Worm (Caenorhabditis elegans): ENCODE measurements around the gene F17C11.13.

The F17C11.13 gene

DNA sequence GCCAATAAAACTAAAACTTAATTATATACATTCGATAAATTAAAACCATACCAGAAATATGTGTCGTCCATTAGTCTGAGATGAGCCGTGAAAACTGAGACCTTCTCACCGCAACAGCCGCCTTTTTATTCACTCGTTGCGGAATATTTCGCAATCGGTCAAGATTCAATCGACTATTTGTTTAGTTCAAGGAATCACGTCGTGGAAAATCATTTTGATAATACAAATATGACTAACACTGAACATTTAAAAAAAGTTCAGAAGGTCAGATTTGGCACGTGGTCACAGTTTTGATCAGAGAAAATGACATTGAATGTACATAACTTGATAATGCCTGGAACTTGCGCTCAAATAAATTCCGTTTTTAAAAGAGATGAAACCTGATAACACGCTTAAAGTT, 17.0 kb upstream of the F17C11.13 start, which contains the start of gene F17C11.11 (continued):
- no peak for TF ChIP-seq zfp-3 (GFP tag; conservative IDR thresholded peaks at IDR 0.05)
- no peak for TF ChIP-seq nhr-11 (tag; optimal IDR thresholded peaks at IDR 0.05)
- no peak for TF ChIP-seq set-16 (GFP tag; IDR thresholded peaks at IDR 0.05)
- no peak for TF ChIP-seq F26F4.8 (GFP tag; conservative IDR thresholded peaks at IDR 0.05)
- TF ChIP-seq rbr-2 (tag; optimal IDR thresholded peaks at IDR 0.05) = no peak
- peak; percentile 76 for TF ChIP-seq ztf-7 (tag; optimal IDR thresholded peaks at IDR 0.05)
- peak; percentile 35 for TF ChIP-seq mxl-3 (GFP tag; optimal IDR thresholded peaks at IDR 0.05)
- no peak for TF ChIP-seq fkh-10 (GFP tag; optimal IDR thresholded peaks at IDR 0.05)
- no peak for TF ChIP-seq R02D3.7 (tag; optimal IDR thresholded peaks at IDR 0.05)
- TF ChIP-seq zip-2 (tag; optimal IDR thresholded peaks at IDR 0.05) = peak; percentile 96
- no peak for TF ChIP-seq ZK337.2 (GFP tag; IDR thresholded peaks at IDR 0.05)
- TF ChIP-seq ceh-82 (tag; optimal IDR thresholded peaks at IDR 0.05) = no peak
- no peak for TF ChIP-seq zip-11 (GFP tag; IDR thresholded peaks at IDR 0.05)
- no peak for TF ChIP-seq lir-3 (tag; optimal IDR thresholded peaks at IDR 0.05)
- peak; percentile 36 for TF ChIP-seq nhr-6 (tag; optimal IDR thresholded peaks at IDR 0.05)
- peak in 1 of 2 experiments; percentile 44 for TF ChIP-seq mdl-1 (tag; optimal IDR thresholded peaks at IDR 0.05)
- no peak for TF ChIP-seq T20F7.1 (GFP tag; optimal IDR thresholded peaks at IDR 0.05)
- peak; percentile 88 for TF ChIP-seq dve-1 (tag; optimal IDR thresholded peaks at IDR 0.05; ENCODE audit: insufficient read depth)
- TF ChIP-seq attf-4 (tag; optimal IDR thresholded peaks at IDR 0.05) = no peak
- peak; percentile 77 for TF ChIP-seq dmd-6 (GFP tag; IDR thresholded peaks at IDR 0.05)
- no peak for TF ChIP-seq ces-1 (GFP tag; optimal IDR thresholded peaks at IDR 0.05)
- TF ChIP-seq pha-4 (GFP tag; IDR thresholded peaks at IDR 0.05) = no peak; the same call in 1 of the 2 replicates
- no peak for TF ChIP-seq pha-4 (tag; optimal IDR thresholded peaks at IDR 0.05)
- no peak for TF ChIP-seq mep-1 (tag; optimal IDR thresholded peaks at IDR 0.05)
- no peak for TF ChIP-seq duxl-1 (tag; optimal IDR thresholded peaks at IDR 0.05; ENCODE audit: poor library complexity)
- TF ChIP-seq pqm-1 (tag; optimal IDR thresholded peaks at IDR 0.05) = no peak
- no peak for TF ChIP-seq F44E2.7 (GFP tag; IDR thresholded peaks at IDR 0.05)
- TF ChIP-seq gei-8 (GFP tag; optimal IDR thresholded peaks at IDR 0.05) = no peak

ce11 chrV:10939990-10940570, 15.6 kb upstream of the F17C11.13 start:
- peak; percentile 72 for TF ChIP-seq aha-1 (tag)
- TF ChIP-seq lir-3 (tag; optimal IDR thresholded peaks at IDR 0.05) = no peak
- TF ChIP-seq nhr-76 (tag; optimal IDR thresholded peaks at IDR 0.05) = no peak
- no peak for TF ChIP-seq nhr-11 (tag; optimal IDR thresholded peaks at IDR 0.05)
- TF ChIP-seq php-3 (GFP tag; IDR thresholded peaks at IDR 0.05) = peak; percentile 84
- no peak for TF ChIP-seq mep-1 (tag; optimal IDR thresholded peaks at IDR 0.05)
- no peak; the same call in 1 of the 2 replicates for TF ChIP-seq dmd-6 (GFP tag; IDR thresholded peaks at IDR 0.05)
- TF ChIP-seq lin-39 (tag; optimal IDR thresholded peaks at IDR 0.05) = no peak
- TF ChIP-seq lin-1 (GFP tag; IDR thresholded peaks at IDR 0.05) = no peak
- TF ChIP-seq ztf-11 (tag; optimal IDR thresholded peaks at IDR 0.05) = no peak
- TF ChIP-seq zip-11 (GFP tag; IDR thresholded peaks at IDR 0.05) = no peak
- TF ChIP-seq mxl-2 (GFP tag; conservative IDR thresholded peaks at IDR 0.05) = peak; percentile 96
- peak; percentile 32; the same call in 1 of the 2 replicates for TF ChIP-seq ceh-20 (GFP tag; IDR thresholded peaks at IDR 0.05)
- TF ChIP-seq Y75B8A.6 (GFP tag; IDR thresholded peaks at IDR 0.05) = no peak
- TF ChIP-seq ces-1 (GFP tag; optimal IDR thresholded peaks at IDR 0.05) = no peak
- TF ChIP-seq F37D6.2 (tag; optimal IDR thresholded peaks at IDR 0.05) = no peak
- no peak for TF ChIP-seq mes-2 (tag; optimal IDR thresholded peaks at IDR 0.05; ENCODE audit: poor library complexity, severe bottlenecking)
- TF ChIP-seq Y48G9A.11 (GFP tag; IDR thresholded peaks at IDR 0.05) = no peak
- no peak for TF ChIP-seq daf-8 (GFP tag; IDR thresholded peaks at IDR 0.05)
- TF ChIP-seq egl-43 (GFP tag; IDR thresholded peaks at IDR 0.05) = no peak
- TF ChIP-seq daf-12 (tag; optimal IDR thresholded peaks at IDR 0.05) = no peak
- TF ChIP-seq zag-1 (tag; optimal IDR thresholded peaks at IDR 0.05) = no peak
- TF ChIP-seq spr-1 (tag; optimal IDR thresholded peaks at IDR 0.05) = no peak
- TF ChIP-seq dve-1 (tag; optimal IDR thresholded peaks at IDR 0.05; ENCODE audit: insufficient read depth) = peak; percentile 46
- TF ChIP-seq set-16 (GFP tag; IDR thresholded peaks at IDR 0.05) = no peak
- TF ChIP-seq unc-130 (GFP tag; optimal IDR thresholded peaks at IDR 0.05) = no peak
- peak in 1 of 2 experiments; percentile 44 for TF ChIP-seq unc-62 (GFP tag; optimal IDR thresholded peaks at IDR 0.05 in 1 of 2)
- no peak for TF ChIP-seq unc-62 (tag; optimal IDR thresholded peaks at IDR 0.05)
- no peak for TF ChIP-seq lin-15B (tag; optimal IDR thresholded peaks at IDR 0.05)
- TF ChIP-seq ceh-32 (tag; optimal IDR thresholded peaks at IDR 0.05; ENCODE audit: poor library complexity) = no peak
- no peak for TF ChIP-seq ceh-82 (tag; optimal IDR thresholded peaks at IDR 0.05)
- TF ChIP-seq nhr-10 (tag; optimal IDR thresholded peaks at IDR 0.05) = no peak

All from whole organism, L4 larva.